Worm (Caenorhabditis elegans) whole organism, late embryonic: ENCODE data around the gene T24A6.1.

Experiments used
- C38D4.7 ChIP-seq: fragments of 200-800 bp; sonication (Bioruptor generic); optimal IDR thresholded peaks from 2 replicates; lab custom pipeline; 2018; ENCODE audit warnings: mild to moderate bottlenecking, missing genetic modification characterization, moderate library complexity, missing compliant biosample characterization
- K02D7.2 ChIP-seq: sonication (generic microtip); optimal IDR thresholded peaks from 2 replicates; lab custom pipeline; 2017; ENCODE audit warnings: mild to moderate bottlenecking, missing genetic modification characterization, missing compliant biosample characterization
- Y22D7AL.16 ChIP-seq: sonication (generic microtip); optimal IDR thresholded peaks from 2 replicates; lab custom pipeline; 2016; ENCODE audit warnings: missing genetic modification characterization, missing compliant biosample characterization
- ama-1 ChIP-seq: fragments of 150-350 bp; optimal IDR thresholded peaks from 2 replicates; lab custom pipeline; 2014
- ceh-18 ChIP-seq: sonication (generic microtip); optimal IDR thresholded peaks from 2 replicates; lab custom pipeline; 2016; ENCODE audit warnings: missing genetic modification characterization, missing compliant biosample characterization
- ceh-19 ChIP-seq: fragments of 200-800 bp; sonication (Bioruptor generic); optimal IDR thresholded peaks from 2 replicates; lab custom pipeline; 2018; ENCODE audit warnings: mild to moderate bottlenecking, missing genetic modification characterization, missing compliant biosample characterization
- ceh-2 ChIP-seq: sonication (generic microtip); optimal IDR thresholded peaks from 2 replicates; lab custom pipeline; 2016; ENCODE audit warnings: missing genotype, missing genetic modification characterization, missing compliant biosample characterization
- ceh-24 ChIP-seq: sonication (generic microtip); optimal IDR thresholded peaks from 2 replicates; lab custom pipeline; 2016; ENCODE audit warnings: mild to moderate bottlenecking, missing genetic modification characterization, missing compliant biosample characterization
- ceh-45 ChIP-seq: fragments of 200-800 bp; sonication (Bioruptor generic); IDR thresholded peaks from 2 replicates; pipeline ENCODE4 v1.3.6; 2022; ENCODE audit warnings: missing genetic modification reagents, missing genetic modification characterization, missing compliant biosample characterization
- ceh-48 ChIP-seq: sonication (generic microtip); optimal IDR thresholded peaks from 2 replicates; lab custom pipeline; 2016; ENCODE audit warnings: missing genetic modification characterization, inconsistent platforms, missing compliant biosample characterization
- che-1 ChIP-seq: sonication (generic microtip); optimal IDR thresholded peaks from 2 replicates; lab custom pipeline; 2016; ENCODE audit warnings: mild to moderate bottlenecking, missing genetic modification characterization, missing compliant biosample characterization
- elt-2 ChIP-seq: sonication (generic microtip); optimal IDR thresholded peaks from 2 replicates; lab custom pipeline; 2016; ENCODE audit warnings: missing genetic modification reagents, missing genetic modification characterization, missing compliant biosample characterization
- ets-4 ChIP-seq: sonication (generic microtip); optimal IDR thresholded peaks from 2 replicates; lab custom pipeline; 2016; ENCODE audit warnings: missing genetic modification characterization, missing compliant biosample characterization
- fkh-10 ChIP-seq: fragments of 150-350 bp; optimal IDR thresholded peaks from 2 replicates; lab custom pipeline; 2014; ENCODE audit warnings: missing biosample characterization, missing genetic modification reagents, missing genetic modification characterization
- fkh-6 ChIP-seq: sonication (generic microtip); optimal IDR thresholded peaks from 2 replicates; lab custom pipeline; 2016; ENCODE audit warnings: missing genetic modification characterization, missing compliant biosample characterization
- hlh-13 ChIP-seq: fragments of 200-800 bp; sonication (Bioruptor generic); optimal IDR thresholded peaks from 2 replicates; lab custom pipeline; 2018; ENCODE audit warnings: mild to moderate bottlenecking, missing genetic modification characterization, missing compliant biosample characterization
- hlh-30 ChIP-seq: sonication (generic microtip); optimal IDR thresholded peaks from 2 replicates; lab custom pipeline; 2017; ENCODE audit warnings: antibody characterized with exemption, missing genetic modification characterization, missing compliant biosample characterization; ENCODE audit not compliant: insufficient read depth
- lin-11 ChIP-seq: fragments of 200-800 bp; sonication (Bioruptor generic); optimal IDR thresholded peaks from 2 replicates; lab custom pipeline; 2018; ENCODE audit warnings: mild to moderate bottlenecking, missing genetic modification characterization, missing compliant biosample characterization
- mec-3 ChIP-seq: sonication (generic microtip); optimal IDR thresholded peaks from 2 replicates; lab custom pipeline; 2016; ENCODE audit warnings: borderline replicate concordance, missing genetic modification characterization, missing compliant biosample characterization
- nfya-1 ChIP-seq: sonication (generic microtip); optimal IDR thresholded peaks from 2 replicates; lab custom pipeline; 2017; ENCODE audit warnings: missing genetic modification characterization, mild to moderate bottlenecking, missing compliant biosample characterization, antibody characterized with exemption, moderate library complexity
- npax-4 ChIP-seq: sonication (generic microtip); optimal IDR thresholded peaks from 2 replicates; lab custom pipeline; 2016; ENCODE audit warnings: missing genetic modification characterization, missing compliant biosample characterization
- odd-2 ChIP-seq: sonication (generic microtip); optimal IDR thresholded peaks from 2 replicates; lab custom pipeline; 2017; ENCODE audit warnings: antibody characterized with exemption, mild to moderate bottlenecking, missing genetic modification characterization, missing compliant biosample characterization
- pat-9 ChIP-seq: fragments of 200-800 bp; sonication (Bioruptor generic); optimal IDR thresholded peaks from 2 replicates; lab custom pipeline; 2018; ENCODE audit warnings: mild to moderate bottlenecking, missing genetic modification characterization, moderate library complexity, missing compliant biosample characterization
- pha-2 ChIP-seq: sonication (generic microtip); optimal IDR thresholded peaks from 2 replicates; lab custom pipeline; 2017; ENCODE audit warnings: mild to moderate bottlenecking, missing genetic modification characterization, missing compliant biosample characterization
- sdc-2 ChIP-seq: sonication (generic microtip); optimal IDR thresholded peaks from 2 replicates; lab custom pipeline; 2016; ENCODE audit warnings: missing genotype, missing genetic modification characterization, missing compliant biosample characterization
- sox-2 ChIP-seq: fragments of 200-800 bp; sonication (Bioruptor generic); IDR thresholded peaks from 2 replicates; pipeline ENCODE4 v1.3.6; 2022; ENCODE audit warnings: missing genetic modification reagents, missing genetic modification characterization, missing compliant biosample characterization
- sox-4 ChIP-seq: sonication (generic microtip); optimal IDR thresholded peaks from 2 replicates; lab custom pipeline; 2017; ENCODE audit warnings: mild to moderate bottlenecking, missing genetic modification characterization, inconsistent platforms, missing compliant biosample characterization
- syd-9 ChIP-seq: sonication (generic microtip); optimal IDR thresholded peaks from 2 replicates; lab custom pipeline; 2016; ENCODE audit warnings: mild to moderate bottlenecking, missing genetic modification characterization, moderate library complexity, missing compliant biosample characterization
- tbx-7 ChIP-seq: sonication (generic microtip); optimal IDR thresholded peaks from 2 replicates; lab custom pipeline; 2016; ENCODE audit warnings: missing genotype, missing genetic modification characterization, missing compliant biosample characterization
- unc-3 ChIP-seq, 2 experiments: fragments of 200-800 bp in 1 of 2; sonication (Bioruptor generic) in 1 of 2; sonication (generic microtip) in 1 of 2; conservative IDR thresholded peaks in 1 of 2; optimal IDR thresholded peaks in 1 of 2; 2 replicates each; pipeline versions ENCODE4 v1.3.6 to Lab custom; 2016 to 2022; ENCODE audit warnings: missing compliant biosample characterization in 2 of 2, missing genetic modification characterization in 2 of 2, missing genetic modification reagents in 1 of 2
- unc-55 ChIP-seq: sonication (generic microtip); optimal IDR thresholded peaks from 2 replicates; lab custom pipeline; 2017; ENCODE audit warnings: missing biosample characterization, missing genetic modification reagents, missing genetic modification characterization
- unc-86 ChIP-seq: sonication (generic microtip); optimal IDR thresholded peaks from 2 replicates; lab custom pipeline; 2016; ENCODE audit warnings: missing genetic modification characterization, missing compliant biosample characterization
- ztf-16 ChIP-seq: sonication (generic microtip); optimal IDR thresholded peaks from 2 replicates; lab custom pipeline; 2017; ENCODE audit warnings: missing genetic modification characterization, missing compliant biosample characterization

The T24A6.1 gene

DNA sequence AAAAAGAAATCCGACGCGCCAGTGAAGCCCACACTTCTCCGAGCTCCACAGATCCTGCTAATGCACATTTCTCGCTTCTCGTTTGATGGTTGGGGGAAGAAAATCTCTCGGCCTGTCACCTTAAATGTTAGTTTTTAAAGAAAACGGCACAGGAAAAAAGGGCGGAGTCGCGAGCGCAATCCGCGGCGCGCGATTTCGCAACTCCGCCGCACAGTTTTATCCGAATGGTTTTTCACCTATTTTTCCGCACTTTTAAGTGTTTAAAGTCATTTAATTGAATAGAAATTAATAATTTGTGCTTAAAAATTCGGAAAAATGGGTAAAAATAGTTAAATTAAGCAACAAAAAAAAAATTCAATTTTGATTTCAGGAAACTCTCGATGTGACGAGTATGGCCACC, 28.8 kb downstream of the T24A6.1 start (continued):
- TF ChIP-seq sdc-2 (tag; lab: Kevin White, UChicago): peak; percentile 19
- peak; percentile 81 for TF ChIP-seq elt-2 (tag; lab: Kevin White, UChicago)
- no peak for TF ChIP-seq hlh-30 (tag; lab: Kevin White, UChicago)
- TF ChIP-seq sox-4: peak; percentile 73
- TF ChIP-seq npax-4: peak; percentile 27
- peak; percentile 11 for TF ChIP-seq unc-86 (tag; lab: Kevin White, UChicago)
- TF ChIP-seq nfya-1 (tag; lab: Kevin White, UChicago): peak; percentile 24
- TF ChIP-seq syd-9: no peak
- peak; percentile 33 for TF ChIP-seq fkh-6 (tag; lab: Kevin White, UChicago)
- no peak for TF ChIP-seq hlh-13 (GFP tag; lab: Kevin White, UChicago)
- TF ChIP-seq mec-3 (tag; lab: Kevin White, UChicago): peak; percentile 13
- peak; percentile 0 for TF ChIP-seq ceh-24 (tag; lab: Kevin White, UChicago)
- TF ChIP-seq K02D7.2 (tag; lab: Kevin White, UChicago): peak; percentile 18
- TF ChIP-seq pat-9 (tag; lab: Kevin White, UChicago): peak; percentile 31
- TF ChIP-seq unc-55 (GFP tag; lab: Kevin White, UChicago): no peak
- TF ChIP-seq che-1 (tag; lab: Kevin White, UChicago): peak; percentile 70
- TF ChIP-seq ceh-45 (GFP tag; lab: Robert Waterston, UW): no peak
- TF ChIP-seq odd-2 (tag; lab: Kevin White, UChicago): peak; percentile 66
- peak; percentile 15 for TF ChIP-seq ztf-16 (tag; lab: Kevin White, UChicago)
- no peak for TF ChIP-seq tbx-7 (tag; lab: Kevin White, UChicago)
- TF ChIP-seq ets-4: no peak
- TF ChIP-seq fkh-10 (GFP tag; lab: Kevin White, UChicago): no peak
- peak; percentile 80 for TF ChIP-seq pha-2 (tag; lab: Kevin White, UChicago)
- TF ChIP-seq ceh-18 (tag; lab: Kevin White, UChicago): peak; percentile 19
- 0 out of 2 replicates have a peak, but pooled peaks have one; percentile 38 for TF ChIP-seq unc-3 (GFP tag; conservative IDR thresholded peaks at IDR 0.05; lab: Robert Waterston, UW)
- TF ChIP-seq unc-3 (tag; optimal IDR thresholded peaks at IDR 0.05; lab: Kevin White, UChicago): peak; percentile 55
- TF ChIP-seq sox-2 (GFP tag; lab: Robert Waterston, UW): no peak; the same call in 1 of the 2 replicates
- peak; percentile 49 for TF ChIP-seq ceh-19 (GFP tag; lab: Kevin White, UChicago)
- TF ChIP-seq Y22D7AL.16 (tag; lab: Kevin White, UChicago): no peak

DNA sequence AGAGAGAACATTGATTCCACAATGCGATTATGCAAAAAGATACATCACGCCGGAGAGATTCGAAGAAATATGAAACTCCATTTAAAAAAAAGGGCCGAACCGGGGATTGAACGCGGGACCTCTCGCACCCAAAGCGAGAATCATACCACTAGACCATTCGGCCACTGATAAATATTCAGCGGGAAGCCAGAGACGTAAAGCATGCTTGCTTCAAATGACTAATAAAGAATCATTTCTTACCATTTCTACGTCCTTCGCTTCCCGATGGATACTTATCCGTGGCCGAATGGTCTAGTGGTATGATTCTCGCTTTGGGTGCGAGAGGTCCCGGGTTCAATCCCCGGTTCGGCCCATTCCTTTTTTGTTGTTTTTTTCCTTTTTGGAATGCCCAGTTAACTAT, 29.4 kb downstream of the T24A6.1 start:
- TF ChIP-seq ceh-48 (tag; lab: Kevin White, UChicago) (no peak), lin-11 (tag; lab: Kevin White, UChicago) (no peak)

DNA sequence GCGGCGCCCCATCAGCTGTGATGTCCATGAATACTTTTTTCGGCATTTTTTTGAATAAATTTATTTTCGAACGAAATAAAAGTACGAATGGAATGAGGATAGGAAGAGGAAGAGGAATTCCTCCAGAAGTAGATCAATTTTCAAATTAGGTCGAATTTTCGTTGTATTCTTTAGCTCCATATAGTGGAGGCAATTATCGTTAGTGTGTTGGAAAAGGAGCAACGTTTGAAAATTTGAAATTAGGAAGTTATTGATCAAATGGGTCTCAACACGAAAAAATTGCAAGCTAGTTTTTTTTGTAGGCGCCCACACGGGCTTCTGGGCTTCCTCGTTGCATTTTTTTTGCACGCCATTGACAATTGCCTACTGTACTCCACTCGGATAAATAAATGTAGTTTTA, 33.3 kb downstream of the T24A6.1 start, which contains the start of gene T22F3.12:
Gene T22F3.12, minus strand, starts transcription at position 101 of the 400 bp plus-strand sequence.
- TF ChIP-seq ama-1: no peak
- no peak for TF ChIP-seq tbx-7 (tag; lab: Kevin White, UChicago)
- TF ChIP-seq unc-86 (tag; lab: Kevin White, UChicago): no peak
- no peak for TF ChIP-seq ceh-2 (tag; lab: Kevin White, UChicago)
- TF ChIP-seq sdc-2 (tag; lab: Kevin White, UChicago): no peak
- TF ChIP-seq C38D4.7 (GFP tag; lab: Kevin White, UChicago): no peak
- TF ChIP-seq ceh-48 (tag; lab: Kevin White, UChicago): no peak
- no peak for TF ChIP-seq pha-2 (tag; lab: Kevin White, UChicago)

DNA sequence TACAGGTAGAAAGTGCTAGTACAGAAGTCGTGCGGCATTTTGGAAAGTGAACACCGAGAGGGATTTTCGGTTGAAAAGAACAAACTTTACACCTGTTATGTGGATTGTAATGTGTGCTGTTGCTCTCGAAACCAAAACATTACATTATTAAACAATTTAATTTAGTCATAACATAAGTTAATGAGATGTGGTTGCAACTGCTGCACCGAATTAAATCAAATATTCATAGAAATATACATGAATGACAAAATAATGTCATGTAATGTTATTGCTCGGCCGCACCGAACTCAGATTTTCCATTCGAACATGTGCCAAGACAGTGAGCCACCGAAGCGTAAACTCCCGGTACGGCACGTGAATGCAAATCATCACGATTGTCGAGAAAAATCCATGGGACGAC, 36.1 kb downstream of the T24A6.1 start, which contains the start of gene srh-213:
Gene srh-213, minus strand, starts transcription at position 101 of the 400 bp plus-strand sequence.
- TF ChIP-seq ceh-24 (tag; lab: Kevin White, UChicago) (no peak), nfya-1 (tag; lab: Kevin White, UChicago) (no peak)
- TF ChIP-seq, all 69 proteins: peak for 0
